Fruit fly (Drosophila melanogaster): ENCODE results near the gene ImpL2.

ImpL2 gene

dm6 chr3L:4233603-4234277, 2.2 kb downstream of the ImpL2 start:
- TF ChIP-seq jumu (GFP tag; optimal IDR thresholded peaks at IDR 0.05) (no peak), D (optimal IDR thresholded peaks at IDR 0.05) (peak; percentile 43), D (GFP tag; optimal IDR thresholded peaks at IDR 0.05) (no peak), B-H1 (GFP tag; IDR thresholded peaks at IDR 0.05) (no peak), oc (tag; optimal IDR thresholded peaks at IDR 0.05) (no peak), E2f1 (GFP tag; IDR thresholded peaks at IDR 0.05) (no peak), ara (GFP tag; IDR thresholded peaks at IDR 0.05) (no peak), cas (GFP tag; IDR thresholded peaks at IDR 0.05) (no peak), HLHmδ (GFP tag; optimal IDR thresholded peaks at IDR 0.05) (peak; percentile 36), Optix (GFP tag; IDR thresholded peaks at IDR 0.05) (no peak), Nf-YB (GFP tag; optimal IDR thresholded peaks at IDR 0.05) (peak; percentile 61), CG6813 (GFP tag; optimal IDR thresholded peaks at IDR 0.05) (no peak), dimm (GFP tag; IDR thresholded peaks at IDR 0.05) (no peak), Pdp1 (GFP tag; optimal IDR thresholded peaks at IDR 0.05) (no peak), z (GFP tag; IDR thresholded peaks at IDR 0.05) (peak; percentile 89), CG1233 (GFP tag; optimal IDR thresholded peaks at IDR 0.05) (no peak), CTCF (GFP tag; optimal IDR thresholded peaks at IDR 0.05) (no peak), CG11085 (GFP tag; IDR thresholded peaks at IDR 0.05) (no peak), YL-1 (GFP tag; optimal IDR thresholded peaks at IDR 0.05) (no peak), mirr (GFP tag; optimal IDR thresholded peaks at IDR 0.05) (no peak), mld (GFP tag; IDR thresholded peaks at IDR 0.05; ENCODE audit: partially characterized antibody) (no peak), sob (GFP tag; IDR thresholded peaks at IDR 0.05) (no peak), CG10543 (GFP tag; optimal IDR thresholded peaks at IDR 0.05) (peak; percentile 8), CG8924 (tag; optimal IDR thresholded peaks at IDR 0.05) (no peak), Med (GFP tag) (peak; percentile 54), fu2 (GFP tag; optimal IDR thresholded peaks at IDR 0.05) (no peak), Trl (optimal IDR thresholded peaks at IDR 0.05) (peak; percentile 54 to 69), Trl (GFP tag; optimal IDR thresholded peaks at IDR 0.05) (no peak), NC2β (GFP tag; optimal IDR thresholded peaks at IDR 0.05) (no peak), Elba2 (GFP tag; optimal IDR thresholded peaks at IDR 0.05) (no peak), tna (GFP tag; IDR thresholded peaks at IDR 0.05; ENCODE audit: partially characterized antibody) (peak; percentile 30; the same call in 1 of the 2 replicates), Nf-YC (tag; optimal IDR thresholded peaks at IDR 0.05) (peak; percentile 45), Adf1 (GFP tag; IDR thresholded peaks at IDR 0.05) (peak; percentile 58), nau (GFP tag; optimal IDR thresholded peaks at IDR 0.05) (no peak), CG9437 (GFP tag; optimal IDR thresholded peaks at IDR 0.05) (no peak), CG31441 (GFP tag; IDR thresholded peaks at IDR 0.05) (no peak), otp (GFP tag; IDR thresholded peaks at IDR 0.05) (no peak), tio (GFP tag; optimal IDR thresholded peaks at IDR 0.05) (no peak), sqz (GFP tag; optimal IDR thresholded peaks at IDR 0.05) (no peak), CG17186 (GFP tag; optimal IDR thresholded peaks at IDR 0.05) (no peak), CG6654 (GFP tag; optimal IDR thresholded peaks at IDR 0.05) (no peak), CG10209 (GFP tag; optimal IDR thresholded peaks at IDR 0.05) (no peak), CG8359 (GFP tag; optimal IDR thresholded peaks at IDR 0.05; ENCODE audit: borderline replicate concordance) (no peak), HHEX (GFP tag; optimal IDR thresholded peaks at IDR 0.05) (no peak), CG8281 (tag; optimal IDR thresholded peaks at IDR 0.05) (no peak), CG8089 (GFP tag; optimal IDR thresholded peaks at IDR 0.05) (no peak), schlank (tag; optimal IDR thresholded peaks at IDR 0.05) (no peak), chinmo (GFP tag; IDR thresholded peaks at IDR 0.05; ENCODE audit: partially characterized antibody) (peak; percentile 83; the same call in 1 of the 4 replicates), ab (GFP tag; optimal IDR thresholded peaks at IDR 0.05) (no peak), crol (GFP tag; IDR thresholded peaks at IDR 0.05) (peak; percentile 30; the same call in 1 of the 2 replicates), pho (GFP tag; optimal IDR thresholded peaks at IDR 0.05) (no peak)

Measured in whole organism, embryonic.